Worm (Caenorhabditis elegans): ENCODE data around the gene ttr-27.

- TF ChIP-seq unc-42 (tag; optimal IDR thresholded peaks at IDR 0.05) = no peak
- TF ChIP-seq hlh-30 (tag; optimal IDR thresholded peaks at IDR 0.05; ENCODE audit: insufficient read depth) = no peak
- TF ChIP-seq elt-2 (tag; optimal IDR thresholded peaks at IDR 0.05) = no peak
- no peak for TF ChIP-seq unc-86 (tag; optimal IDR thresholded peaks at IDR 0.05)
- no peak for TF ChIP-seq sdc-2 (tag; optimal IDR thresholded peaks at IDR 0.05)
- TF ChIP-seq ceh-30 (tag; optimal IDR thresholded peaks at IDR 0.05) = no peak
- no peak for TF ChIP-seq sox-2 (GFP tag; IDR thresholded peaks at IDR 0.05)
- TF ChIP-seq lin-11 (tag; optimal IDR thresholded peaks at IDR 0.05) = no peak
- TF ChIP-seq ceh-48 (tag; optimal IDR thresholded peaks at IDR 0.05) = no peak
Observed at ce11 chrV:12907436-12907835, 3.5 kb upstream of the ttr-27 start.
